Worm (Caenorhabditis elegans) whole organism, L4 larva: Measurements from ENCODE around the gene arrd-11.

Source experiments
- dpl-1 ChIP-seq: fragments of 150-350 bp; optimal IDR thresholded peaks from 2 replicates; lab custom pipeline; 2014; ENCODE audit warnings: missing biosample characterization, missing genetic modification reagents, missing genetic modification characterization
- nhr-6 ChIP-seq: fragments of 150-350 bp; optimal IDR thresholded peaks from 2 replicates; lab custom pipeline; 2014; ENCODE audit warnings: missing biosample characterization, missing genetic modification characterization
- skn-1 ChIP-seq: fragments of 150-350 bp; optimal IDR thresholded peaks from 2 replicates; lab custom pipeline; 2014; ENCODE audit warnings: missing biosample characterization, missing genetic modification characterization

ce11 chrII:13732577-13732976, 30.6 kb upstream of the arrd-11 start:
- TF ChIP-seq dpl-1 (GFP tag; lab: Kevin White, UChicago) (no peak), skn-1 (tag; lab: Kevin White, UChicago) (no peak), nhr-6 (tag; lab: Kevin White, UChicago) (no peak)
